Fruit fly (Drosophila melanogaster) whole organism, wandering third instar larva: Measurements from ENCODE around the gene Archease.

Source experiments
- Abd-B ChIP-seq: fragments of >200 bp; optimal IDR thresholded peaks from 2 replicates; lab custom pipeline; 2017; ENCODE audit warnings: missing biosample characterization, missing genetic modification characterization
- CG32264 ChIP-seq: fragments of 200-800 bp; sonication (Bioruptor generic); optimal IDR thresholded peaks from 2 replicates; lab custom pipeline; 2016; ENCODE audit warnings: missing biosample characterization, missing genetic modification characterization
- CG9705 ChIP-seq: fragments of 200-800 bp; sonication (Bioruptor generic); optimal IDR thresholded peaks from 2 replicates; lab custom pipeline; 2018; ENCODE audit warnings: missing biosample characterization, mild to moderate bottlenecking, missing genetic modification characterization
- CrebA ChIP-seq: fragments of 200-800 bp; sonication (Bioruptor generic); optimal IDR thresholded peaks from 2 replicates; lab custom pipeline; 2016; ENCODE audit warnings: missing biosample characterization, mild to moderate bottlenecking, missing genetic modification characterization, borderline replicate concordance
- Dfd ChIP-seq: fragments of >200 bp; optimal IDR thresholded peaks from 2 replicates; lab custom pipeline; 2017; ENCODE audit warnings: missing biosample characterization, missing genetic modification characterization
- Dif ChIP-seq: fragments of 200-275, 200-300 bp; sonication (Bioruptor generic); optimal IDR thresholded peaks from 2 replicates; lab custom pipeline; 2018; ENCODE audit warnings: missing biosample characterization, missing genetic modification characterization; ENCODE audit not compliant: partially characterized antibody
- GATAd ChIP-seq: sonication (Bioruptor generic); optimal IDR thresholded peaks from 2 replicates; lab custom pipeline; 2016; ENCODE audit warnings: missing biosample characterization, missing genetic modification characterization
- HLH106 ChIP-seq: fragments of 200-800 bp; optimal IDR thresholded peaks from 3 replicates; lab custom pipeline; 2019; ENCODE audit warnings: missing biosample characterization, mild to moderate bottlenecking, missing genetic modification characterization, moderate library complexity
- Hnf4 ChIP-seq: fragments of 200-800 bp; sonication (Bioruptor generic); optimal IDR thresholded peaks from 2 replicates; lab custom pipeline; 2016; ENCODE audit warnings: missing biosample characterization, mild to moderate bottlenecking, missing genetic modification characterization
- Hr78 ChIP-seq: fragments of >200 bp; optimal IDR thresholded peaks from 2 replicates; lab custom pipeline; 2017; ENCODE audit warnings: missing biosample characterization, missing genetic modification characterization
- Hr83 ChIP-seq: fragments of 200-300 bp; sonication (Bioruptor generic); optimal IDR thresholded peaks from 2 replicates; lab custom pipeline; 2016; ENCODE audit warnings: missing biosample characterization, mild to moderate bottlenecking, missing genetic modification characterization, moderate library complexity; ENCODE audit not compliant: poor library complexity, severe bottlenecking
- Jra ChIP-seq: sonication (Bioruptor generic); optimal IDR thresholded peaks from 2 replicates; lab custom pipeline; 2016; ENCODE audit warnings: missing biosample characterization, missing genetic modification characterization
- Mio ChIP-seq: sonication (Bioruptor generic); optimal IDR thresholded peaks from 2 replicates; lab custom pipeline; 2016; ENCODE audit warnings: missing biosample characterization, missing genetic modification characterization
- Myc ChIP-seq: fragments of >200 bp; optimal IDR thresholded peaks from 2 replicates; lab custom pipeline; 2017
- N ChIP-seq: fragments of >200 bp; optimal IDR thresholded peaks from 2 replicates; lab custom pipeline; 2018; ENCODE audit warnings: missing biosample characterization, missing external identifiers, missing genetic modification characterization
- OdsH ChIP-seq: fragments of 200-800 bp; sonication (Bioruptor generic); optimal IDR thresholded peaks from 2 replicates; lab custom pipeline; 2016; ENCODE audit warnings: missing biosample characterization, mild to moderate bottlenecking, missing genetic modification characterization
- Rel ChIP-seq, 2 experiments: fragments of 200-800 bp; sonication (Bioruptor generic) in 1 of 2; optimal IDR thresholded peaks; 2 replicates in 1 of 2; 3 replicates in 1 of 2; lab custom pipeline; 2016 to 2019; ENCODE audit warnings: mild to moderate bottlenecking in 2 of 2, missing biosample characterization in 2 of 2, missing genetic modification characterization in 2 of 2, moderate library complexity in 1 of 2
- Sp1 ChIP-seq: fragments of 200-800 bp; sonication (Bioruptor generic); optimal IDR thresholded peaks from 3 replicates; lab custom pipeline; 2019; ENCODE audit warnings: missing biosample characterization, mild to moderate bottlenecking, missing genetic modification characterization, moderate library complexity
- Vsx2 ChIP-seq: fragments of 200-300, 225-300 bp; sonication (Bioruptor generic); optimal IDR thresholded peaks from 2 replicates; lab custom pipeline; 2018; ENCODE audit warnings: missing biosample characterization, missing genetic modification characterization; ENCODE audit not compliant: partially characterized antibody
- br ChIP-seq: fragments of 200-800 bp; sonication (Bioruptor generic); optimal IDR thresholded peaks from 2 replicates; lab custom pipeline; 2016; ENCODE audit warnings: missing biosample characterization, missing genetic modification characterization
- brk ChIP-seq: fragments of 200-800 bp; sonication (Bioruptor generic); optimal IDR thresholded peaks from 2 replicates; lab custom pipeline; 2016; ENCODE audit warnings: missing biosample characterization, mild to moderate bottlenecking, missing genetic modification characterization
- dl ChIP-seq, 2 experiments: fragments of 175-275, 200-275 bp in 1 of 2; fragments of 200-275 bp in 1 of 2; sonication (Bioruptor generic); optimal IDR thresholded peaks; lab custom pipeline; 2018; ENCODE audit warnings: mild to moderate bottlenecking in 2 of 2, missing biosample characterization in 2 of 2, missing genetic modification characterization in 2 of 2, moderate library complexity in 2 of 2; ENCODE audit not compliant: partially characterized antibody in 2 of 2, insufficient read depth in 1 of 2
- dmrt93B ChIP-seq: fragments of 200-800 bp; sonication (Bioruptor generic); optimal IDR thresholded peaks from 2 replicates; lab custom pipeline; 2018; ENCODE audit warnings: missing biosample characterization, mild to moderate bottlenecking, missing genetic modification characterization
- dsf ChIP-seq: sonication (Bioruptor generic); optimal IDR thresholded peaks from 2 replicates; lab custom pipeline; 2016; ENCODE audit warnings: missing biosample characterization, missing genetic modification characterization, borderline replicate concordance
- ey ChIP-seq: fragments of 200-800 bp; sonication (Bioruptor generic); optimal IDR thresholded peaks from 2 replicates; lab custom pipeline; 2016; ENCODE audit warnings: missing biosample characterization, missing genetic modification characterization
- foxo ChIP-seq, 2 experiments: fragments of 200-800 bp; sonication (Bioruptor generic); optimal IDR thresholded peaks; 2 replicates in 1 of 2; 3 replicates in 1 of 2; lab custom pipeline; 2016 to 2017; ENCODE audit warnings: missing biosample characterization in 2 of 2, missing genetic modification characterization in 2 of 2
- fru ChIP-seq: fragments of 200-800 bp; sonication (Bioruptor generic); optimal IDR thresholded peaks from 3 replicates; lab custom pipeline; 2016; ENCODE audit warnings: missing biosample characterization, mild to moderate bottlenecking, missing genetic modification characterization
- h ChIP-seq: fragments of 200-800 bp; sonication (Bioruptor generic); optimal IDR thresholded peaks from 3 replicates; lab custom pipeline; 2016; ENCODE audit warnings: missing biosample characterization, mild to moderate bottlenecking, missing genetic modification characterization
- jim ChIP-seq: fragments of 175-275, 200-325 bp; sonication (Bioruptor generic); optimal IDR thresholded peaks from 2 replicates; lab custom pipeline; 2016; ENCODE audit warnings: missing biosample characterization, mild to moderate bottlenecking, missing genetic modification characterization
- lola ChIP-seq: fragments of >200 bp; optimal IDR thresholded peaks from 2 replicates; lab custom pipeline; 2017; ENCODE audit warnings: missing biosample characterization, missing genetic modification characterization
- pan ChIP-seq: fragments of >200 bp; optimal IDR thresholded peaks from 2 replicates; lab custom pipeline; 2017
- psq ChIP-seq: fragments of 200-800 bp; sonication (Bioruptor generic); optimal IDR thresholded peaks from 3 replicates; lab custom pipeline; 2017; ENCODE audit warnings: missing biosample characterization, mild to moderate bottlenecking, missing genetic modification characterization, moderate library complexity
- rgr ChIP-seq: fragments of 200-800 bp; sonication (Bioruptor generic); optimal IDR thresholded peaks from 3 replicates; lab custom pipeline; 2016; ENCODE audit warnings: missing biosample characterization, mild to moderate bottlenecking, missing genetic modification characterization
- sage ChIP-seq: fragments of 200-800 bp; sonication (Bioruptor generic); optimal IDR thresholded peaks from 2 replicates; lab custom pipeline; 2016; ENCODE audit warnings: missing biosample characterization, mild to moderate bottlenecking, missing genetic modification characterization
- sv ChIP-seq: fragments of 200-800 bp; sonication (Bioruptor generic); optimal IDR thresholded peaks from 3 replicates; lab custom pipeline; 2016; ENCODE audit warnings: missing biosample characterization, missing genetic modification characterization
- tai ChIP-seq: sonication (Bioruptor generic); optimal IDR thresholded peaks from 2 replicates; lab custom pipeline; 2016; ENCODE audit warnings: missing biosample characterization, missing genetic modification characterization
- usp ChIP-seq: fragments of >200 bp; optimal IDR thresholded peaks from 2 replicates; lab custom pipeline; 2017; ENCODE audit warnings: missing biosample characterization, missing genetic modification characterization
- woc ChIP-seq: sonication (Bioruptor generic); optimal IDR thresholded peaks from 2 replicates; lab custom pipeline; 2016; ENCODE audit warnings: missing biosample characterization, mild to moderate bottlenecking, missing genetic modification characterization

Archease gene

DNA sequence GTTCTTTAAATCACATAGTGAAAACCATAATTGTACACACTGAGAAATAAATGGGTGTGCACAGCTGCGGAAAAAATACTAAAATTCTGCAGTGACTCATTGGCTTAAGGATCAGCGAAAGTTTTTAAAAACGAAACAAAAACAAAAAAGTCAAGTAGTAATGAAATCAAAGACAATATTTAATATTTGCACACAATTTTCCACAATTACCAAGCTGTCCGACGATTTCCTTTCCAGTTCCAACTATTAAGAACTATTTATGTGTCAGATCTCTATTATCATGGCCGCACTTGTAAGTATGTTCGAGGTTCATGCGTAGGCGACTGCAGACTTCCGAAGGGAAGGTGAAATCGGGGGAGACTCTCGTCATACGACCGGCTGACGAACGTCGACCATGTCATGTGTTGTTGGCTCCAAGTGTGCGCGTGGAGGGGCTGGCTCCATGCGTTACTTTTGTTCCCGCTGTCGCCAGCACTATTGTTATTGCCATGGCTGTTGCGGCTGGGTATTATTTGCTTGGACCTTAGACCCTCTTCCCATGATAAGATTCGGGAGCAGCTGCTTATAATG lies 47.8 kb downstream of the Archease start:
- no peak for TF ChIP-seq Rel (GFP tag; optimal IDR thresholded peaks at IDR 0.05; lab: Kevin White, UChicago)
- no peak for TF ChIP-seq Rel (tag; optimal IDR thresholded peaks at IDR 0.05; lab: Kevin White, UChicago)
- peak; percentile 16 for TF ChIP-seq br (GFP tag; lab: Kevin White, UChicago)
- peak; percentile 9 for TF ChIP-seq fru (GFP tag; lab: Kevin White, UChicago)
- peak; percentile 10 for TF ChIP-seq psq (GFP tag; lab: Kevin White, UChicago)
- TF ChIP-seq sv (GFP tag; lab: Kevin White, UChicago) = peak; percentile 9
- no peak for TF ChIP-seq Mio (GFP tag; lab: Kevin White, UChicago)
- TF ChIP-seq ey (GFP tag; lab: Kevin White, UChicago) = peak; percentile 14

dm6 chr3R:21613322-21613807 lies 49.4 kb downstream of the Archease start:
- TF ChIP-seq Abd-B (GFP tag; lab: Kevin White, UChicago) = no peak
- TF ChIP-seq Dif (GFP tag; lab: Kevin White, UChicago) = no peak
- TF ChIP-seq N = no peak
- peak; percentile 93 for TF ChIP-seq Hr83 (GFP tag; lab: Kevin White, UChicago)
- peak; percentile 80 for TF ChIP-seq rgr
- peak; percentile 33 for TF ChIP-seq Vsx2 (GFP tag; lab: Kevin White, UChicago)
- TF ChIP-seq Mio (GFP tag; lab: Kevin White, UChicago) = no peak
- TF ChIP-seq tai (GFP tag; lab: Kevin White, UChicago) = peak; percentile 82
- TF ChIP-seq Hr78 (GFP tag; lab: Kevin White, UChicago) = no peak
- TF ChIP-seq foxo (GFP tag; optimal IDR thresholded peaks at IDR 0.05; lab: Kevin White, UChicago) = peak; percentile 37 to 71
- TF ChIP-seq lola (GFP tag; lab: Kevin White, UChicago) = no peak
- TF ChIP-seq dl (GFP tag; optimal IDR thresholded peaks at IDR 0.05; lab: Kevin White, UChicago; ENCODE audit: insufficient read depth in 1 of 2, partially characterized antibody in 2 of 2) = peak in 1 of 2 experiments; percentile 31
- TF ChIP-seq CrebA (GFP tag; lab: Kevin White, UChicago) = peak; percentile 61
- no peak for TF ChIP-seq ey (GFP tag; lab: Kevin White, UChicago)
- TF ChIP-seq usp (GFP tag; lab: Kevin White, UChicago) = no peak
- TF ChIP-seq h (GFP tag; lab: Kevin White, UChicago) = peak; percentile 83
- peak; percentile 99 for TF ChIP-seq psq (GFP tag; lab: Kevin White, UChicago)
- TF ChIP-seq sv (GFP tag; lab: Kevin White, UChicago) = no peak
- no peak for TF ChIP-seq pan (lab: Kevin White, UChicago)
- TF ChIP-seq Jra (GFP tag; lab: Kevin White, UChicago) = peak; percentile 89
- peak; percentile 60 for TF ChIP-seq fru (GFP tag; lab: Kevin White, UChicago)
- TF ChIP-seq dmrt93B (GFP tag; lab: Kevin White, UChicago) = peak; percentile 24
- no peak for TF ChIP-seq woc
- peak; percentile 72 for TF ChIP-seq Hnf4 (GFP tag; lab: Kevin White, UChicago)
- TF ChIP-seq Myc (lab: Kevin White, UChicago) = no peak
- TF ChIP-seq CG32264 (GFP tag; lab: Kevin White, UChicago) = peak; percentile 60
- TF ChIP-seq OdsH (GFP tag; lab: Kevin White, UChicago) = peak; percentile 73
- peak; percentile 73 for TF ChIP-seq br (GFP tag; lab: Kevin White, UChicago)
- TF ChIP-seq dsf (GFP tag; lab: Kevin White, UChicago) = peak; percentile 51
- peak; percentile 4 for TF ChIP-seq HLH106
- TF ChIP-seq Sp1 = peak; percentile 72
- peak; percentile 72 for TF ChIP-seq GATAd (GFP tag; lab: Kevin White, UChicago)
- peak; percentile 71 for TF ChIP-seq sage (GFP tag; lab: Kevin White, UChicago)
- peak; percentile 77 for TF ChIP-seq jim (GFP tag; lab: Kevin White, UChicago)
- TF ChIP-seq Rel (GFP tag; optimal IDR thresholded peaks at IDR 0.05; lab: Kevin White, UChicago) = no peak
- peak; percentile 79 for TF ChIP-seq Rel (tag; optimal IDR thresholded peaks at IDR 0.05; lab: Kevin White, UChicago)
- TF ChIP-seq brk = peak; percentile 69
- no peak for TF ChIP-seq Dfd
- peak; percentile 34 for TF ChIP-seq CG9705 (GFP tag; lab: Kevin White, UChicago)
